Worm (Caenorhabditis elegans): ENCODE measurements around the gene ZK688.10.

Gene ZK688.10

ce11 chrIII:7896925-7897324 lies at the start of gene ZK688.10:
Gene ZK688.10, minus strand, starts transcription at chrIII:7897025.
- TF ChIP-seq nhr-47 (tag; optimal IDR thresholded peaks at IDR 0.05) = no peak
- TF ChIP-seq nhr-90 (tag; optimal IDR thresholded peaks at IDR 0.05; ENCODE audit: poor library complexity) = no peak
- no peak for TF ChIP-seq pqm-1 (tag; optimal IDR thresholded peaks at IDR 0.05)
- no peak for TF ChIP-seq efl-3 (GFP tag; optimal IDR thresholded peaks at IDR 0.05)
- no peak for TF ChIP-seq lsy-2 (tag; optimal IDR thresholded peaks at IDR 0.05)
- no peak for TF ChIP-seq snu-23 (GFP tag; optimal IDR thresholded peaks at IDR 0.05)
- no peak for TF ChIP-seq C34B4.2 (tag; optimal IDR thresholded peaks at IDR 0.05)
- TF ChIP-seq hlh-4 (tag; optimal IDR thresholded peaks at IDR 0.05) = no peak
- TF ChIP-seq ceh-8 (GFP tag; optimal IDR thresholded peaks at IDR 0.05) = no peak
- TF ChIP-seq nhr-76 (tag; optimal IDR thresholded peaks at IDR 0.05) = no peak
- TF ChIP-seq C16A3.4 (tag; optimal IDR thresholded peaks at IDR 0.05) = no peak
- no peak for TF ChIP-seq nhr-84 (tag; optimal IDR thresholded peaks at IDR 0.05)
- no peak for TF ChIP-seq C04F5.9 (tag; optimal IDR thresholded peaks at IDR 0.05)
- no peak for TF ChIP-seq lin-39 (tag; optimal IDR thresholded peaks at IDR 0.05)

- TF ChIP-seq pag-3 (tag; optimal IDR thresholded peaks at IDR 0.05; ENCODE audit: borderline replicate concordance, insufficient read depth) (no peak), lin-39 (tag; optimal IDR thresholded peaks at IDR 0.05) (no peak), fos-1 (tag; optimal IDR thresholded peaks at IDR 0.05) (no peak), jun-1 (tag; optimal IDR thresholded peaks at IDR 0.05) (no peak)
These were observed 44.6 kb upstream of the ZK688.10 start, which contains the start of gene kle-2 for ce11 chrIII:7941417-7941816. Gene kle-2, plus strand, starts transcription at chrIII:7941717.

ce11 chrIII:7940819-7941218 lies 44.0 kb upstream of the ZK688.10 start, which contains the start of gene C29E4.12:
Gene C29E4.12, plus strand, starts transcription at chrIII:7941151.
- peak; percentile 83 for TF ChIP-seq snu-23 (GFP tag; optimal IDR thresholded peaks at IDR 0.05)
- TF ChIP-seq rnt-1 (tag; optimal IDR thresholded peaks at IDR 0.05) = peak; percentile 87
- TF ChIP-seq nhr-77 (tag; optimal IDR thresholded peaks at IDR 0.05) = peak; percentile 61
- TF ChIP-seq fkh-4 (tag; optimal IDR thresholded peaks at IDR 0.05; ENCODE audit: borderline replicate concordance) = no peak
- TF ChIP-seq ceh-82 (tag; optimal IDR thresholded peaks at IDR 0.05) = peak; percentile 47 to 79 (median 69)
- peak; percentile 62 for TF ChIP-seq nhr-237 (tag; optimal IDR thresholded peaks at IDR 0.05)
- TF ChIP-seq tbx-2 (tag; optimal IDR thresholded peaks at IDR 0.05) = peak; percentile 77
- TF ChIP-seq hlh-4 (tag; optimal IDR thresholded peaks at IDR 0.05) = no peak
- TF ChIP-seq efl-1 (optimal IDR thresholded peaks at IDR 0.05) = peak; percentile 82 to 98
- TF ChIP-seq efl-1 (GFP tag; optimal IDR thresholded peaks at IDR 0.05 in 1 of 2) = peak; percentile 98 to 100
- peak; percentile 82 for TF ChIP-seq nhr-71 (tag; optimal IDR thresholded peaks at IDR 0.05)
- no peak for TF ChIP-seq nhr-12 (tag; optimal IDR thresholded peaks at IDR 0.05)
- peak; percentile 25 for TF ChIP-seq zip-4 (GFP tag; optimal IDR thresholded peaks at IDR 0.05)
- peak; percentile 59 for TF ChIP-seq nhr-11 (tag; optimal IDR thresholded peaks at IDR 0.05)
- peak; percentile 51 for TF ChIP-seq blmp-1 (tag; optimal IDR thresholded peaks at IDR 0.05)
- peak; percentile 62 for TF ChIP-seq irx-1 (tag; optimal IDR thresholded peaks at IDR 0.05)
- peak in 2 of 6 experiments; percentile 4 to 64 for TF ChIP-seq elt-3 (tag; optimal IDR thresholded peaks at IDR 0.05)
- peak; percentile 53 for TF ChIP-seq unc-86 (tag; optimal IDR thresholded peaks at IDR 0.05)
- no peak for TF ChIP-seq ztf-4 (tag; optimal IDR thresholded peaks at IDR 0.05)
- TF ChIP-seq lin-13 (GFP tag; optimal IDR thresholded peaks at IDR 0.05) = peak; percentile 70
- peak; percentile 63 for TF ChIP-seq C04F5.9 (tag; optimal IDR thresholded peaks at IDR 0.05)
- peak; percentile 96 to 98 (median 98) for TF ChIP-seq dpl-1 (GFP tag; optimal IDR thresholded peaks at IDR 0.05)
- TF ChIP-seq nhr-19 (GFP tag; conservative IDR thresholded peaks at IDR 0.05) = peak; percentile 79
- TF ChIP-seq ceh-8 (GFP tag; optimal IDR thresholded peaks at IDR 0.05) = no peak
- peak; percentile 61 for TF ChIP-seq lir-3 (tag; optimal IDR thresholded peaks at IDR 0.05; ENCODE audit: poor library complexity)
- TF ChIP-seq ceh-90 (tag; optimal IDR thresholded peaks at IDR 0.05) = peak; percentile 34
- no peak for TF ChIP-seq ces-1 (GFP tag; optimal IDR thresholded peaks at IDR 0.05)
- peak; percentile 84 for TF ChIP-seq nhr-47 (tag; optimal IDR thresholded peaks at IDR 0.05)
- peak; percentile 7 for TF ChIP-seq fos-1 (tag; optimal IDR thresholded peaks at IDR 0.05)
- no peak for TF ChIP-seq Y116A8C.19 (tag; optimal IDR thresholded peaks at IDR 0.05; ENCODE audit: borderline replicate concordance)
- TF ChIP-seq vab-15 (tag; optimal IDR thresholded peaks at IDR 0.05) = no peak
- TF ChIP-seq nhr-20 (tag; optimal IDR thresholded peaks at IDR 0.05) = peak; percentile 74
- TF ChIP-seq lin-35 (GFP tag; optimal IDR thresholded peaks at IDR 0.05) = peak; percentile 98 to 99
- peak; percentile 82 for TF ChIP-seq isw-1 (GFP tag; IDR thresholded peaks at IDR 0.05)
- no peak for TF ChIP-seq sox-4 (tag; optimal IDR thresholded peaks at IDR 0.05)
- TF ChIP-seq unc-98 (GFP tag; IDR thresholded peaks at IDR 0.05) = no peak
- peak; percentile 62 for TF ChIP-seq fkh-8 (tag; optimal IDR thresholded peaks at IDR 0.05)
- peak; percentile 82 for TF ChIP-seq C16A3.4 (tag; optimal IDR thresholded peaks at IDR 0.05)
- TF ChIP-seq nhr-76 (tag; optimal IDR thresholded peaks at IDR 0.05) = no peak

Data from whole organism, L1 larva.